Worm (Caenorhabditis elegans) whole organism, early embryonic: Measurements from ENCODE around the gene C09B9.4.

Source experiments
- F13C5.2 ChIP-seq: sonication (generic microtip); optimal IDR thresholded peaks from 2 replicates; lab custom pipeline; 2017; ENCODE audit warnings: mild to moderate bottlenecking, missing genetic modification characterization, inconsistent platforms, missing compliant biosample characterization
- aly-1 ChIP-seq: sonication (generic microtip); optimal IDR thresholded peaks from 2 replicates; lab custom pipeline; 2016; ENCODE audit warnings: missing genetic modification characterization, missing compliant biosample characterization
- ama-1 ChIP-seq: fragments of 150-350 bp; optimal IDR thresholded peaks from 2 replicates; lab custom pipeline; 2014
- tbx-11 ChIP-seq: fragments of 200-800 bp; sonication (Bioruptor generic); IDR thresholded peaks from 2 replicates; pipeline ENCODE4 v1.3.6; 2022; ENCODE audit warnings: missing genetic modification characterization, missing compliant biosample characterization

ce11 chrIV:5012241-5012640 lies 20.9 kb downstream of the C09B9.4 start, which contains the start of gene srm-1:
- TF ChIP-seq tbx-11 (GFP tag; lab: Robert Waterston, UW) (no peak), aly-1 (no peak), ama-1 (lab: Kevin White, UChicago) (no peak), F13C5.2 (tag; lab: Kevin White, UChicago) (no peak)
